Fruit fly (Drosophila melanogaster) whole organism, pupa: Measurements from ENCODE around the gene Cap-D3.

Experiments used
- CG10348 ChIP-seq: fragments of 200-800 bp; sonication (Bioruptor generic); IDR thresholded peaks from 2 replicates; pipeline ENCODE4 v1.3.6; 2022; ENCODE audit warnings: missing biosample characterization, missing genetic modification characterization
- CG12605 ChIP-seq: fragments of 200-800 bp; sonication (Bioruptor generic); IDR thresholded peaks from 2 replicates; pipeline ENCODE4 v1.3.6; 2022; ENCODE audit warnings: missing biosample characterization, missing genetic modification characterization
- CG13204 ChIP-seq: fragments of 200-800 bp; sonication (Bioruptor generic); optimal IDR thresholded peaks from 2 replicates; lab custom pipeline; 2018; ENCODE audit warnings: missing biosample characterization, mild to moderate bottlenecking, missing genetic modification characterization, moderate library complexity
- CG14655 ChIP-seq: fragments of 200-800 bp; sonication (Bioruptor generic); optimal IDR thresholded peaks from 3 replicates; lab custom pipeline; 2017; ENCODE audit warnings: mild to moderate bottlenecking, missing biosample characterization, missing genetic modification reagents, missing genetic modification characterization
- CG15710 ChIP-seq: fragments of 200-800 bp; sonication (Bioruptor generic); optimal IDR thresholded peaks from 2 replicates; lab custom pipeline; 2018; ENCODE audit warnings: missing biosample characterization, mild to moderate bottlenecking, missing genetic modification characterization, moderate library complexity
- CG17806 ChIP-seq: fragments of 200-800 bp; sonication (Bioruptor generic); optimal IDR thresholded peaks from 2 replicates; lab custom pipeline; 2018; ENCODE audit warnings: missing biosample characterization, mild to moderate bottlenecking, missing genetic modification characterization, moderate library complexity
- CG32121 ChIP-seq: fragments of 200-800 bp; sonication (Bioruptor generic); IDR thresholded peaks from 2 replicates; pipeline ENCODE4 v1.3.6; 2022; ENCODE audit warnings: missing biosample characterization, missing genetic modification characterization
- CG34367 ChIP-seq: fragments of 200-800 bp; sonication (Bioruptor generic); optimal IDR thresholded peaks from 2 replicates; lab custom pipeline; 2018; ENCODE audit warnings: missing biosample characterization, mild to moderate bottlenecking, missing genetic modification characterization
- CG4496 ChIP-seq: fragments of 200-800 bp; sonication (Bioruptor generic); IDR thresholded peaks from 3 replicates; pipeline ENCODE4 v1.3.6; 2022; ENCODE audit warnings: missing biosample characterization, missing genetic modification characterization
- CG8159 ChIP-seq: fragments of 200-800 bp; sonication (Bioruptor generic); optimal IDR thresholded peaks from 3 replicates; lab custom pipeline; 2018; ENCODE audit warnings: missing biosample characterization, mild to moderate bottlenecking, missing genetic modification characterization, moderate library complexity
- CG8301 ChIP-seq: fragments of 200-800 bp; sonication (Bioruptor generic); optimal IDR thresholded peaks from 2 replicates; lab custom pipeline; 2018; ENCODE audit warnings: missing biosample characterization, mild to moderate bottlenecking, missing genetic modification characterization
- CG9948 ChIP-seq: fragments of 200-800 bp; sonication (Bioruptor generic); optimal IDR thresholded peaks from 2 replicates; lab custom pipeline; 2018; ENCODE audit warnings: missing biosample characterization, mild to moderate bottlenecking, missing genetic modification characterization, moderate library complexity
- D1 ChIP-seq: fragments of 200-800 bp; sonication (Bioruptor generic); optimal IDR thresholded peaks from 2 replicates; lab custom pipeline; 2018; ENCODE audit warnings: missing biosample characterization, mild to moderate bottlenecking, missing genetic modification characterization, moderate library complexity
- EcR ChIP-seq: fragments of 200-800 bp; sonication (Bioruptor generic); optimal IDR thresholded peaks from 3 replicates; lab custom pipeline; 2019; ENCODE audit warnings: missing biosample characterization, missing genetic modification characterization, mild to moderate bottlenecking, moderate library complexity, missing genetic modification reagents
- Ets98B ChIP-seq: fragments of 200-800 bp; sonication (Bioruptor generic); IDR thresholded peaks from 2 replicates; pipeline ENCODE4 v1.3.6; 2022; ENCODE audit warnings: missing biosample characterization, missing genetic modification characterization
- Pif1A ChIP-seq: fragments of 200-800 bp; sonication (Bioruptor generic); optimal IDR thresholded peaks from 3 replicates; lab custom pipeline; 2016; ENCODE audit warnings: missing biosample characterization, missing genetic modification characterization
- Pif1B ChIP-seq: fragments of 200-800 bp; sonication (Bioruptor generic); optimal IDR thresholded peaks from 3 replicates; lab custom pipeline; 2016; ENCODE audit warnings: missing biosample characterization, missing genetic modification characterization
- Snoo ChIP-seq: fragments of 200-800 bp; sonication (Bioruptor generic); optimal IDR thresholded peaks from 3 replicates; lab custom pipeline; 2017; ENCODE audit warnings: missing biosample characterization, mild to moderate bottlenecking, missing genetic modification characterization, inconsistent platforms
- fd96Ca ChIP-seq: fragments of 200-800 bp; sonication (Bioruptor generic); IDR thresholded peaks from 3 replicates; pipeline ENCODE4 v1.3.6; 2022; ENCODE audit warnings: missing biosample characterization, missing genetic modification characterization
- gl ChIP-seq: fragments of 200-800 bp; sonication (Bioruptor generic); optimal IDR thresholded peaks from 2 replicates; lab custom pipeline; 2018; ENCODE audit warnings: missing biosample characterization, mild to moderate bottlenecking, missing genetic modification characterization
- rn ChIP-seq: fragments of 200-800 bp; sonication (Bioruptor generic); IDR thresholded peaks from 2 replicates; pipeline ENCODE4 v1.3.6; 2022; ENCODE audit warnings: missing biosample characterization, missing genetic modification characterization

Gene Cap-D3

DNA sequence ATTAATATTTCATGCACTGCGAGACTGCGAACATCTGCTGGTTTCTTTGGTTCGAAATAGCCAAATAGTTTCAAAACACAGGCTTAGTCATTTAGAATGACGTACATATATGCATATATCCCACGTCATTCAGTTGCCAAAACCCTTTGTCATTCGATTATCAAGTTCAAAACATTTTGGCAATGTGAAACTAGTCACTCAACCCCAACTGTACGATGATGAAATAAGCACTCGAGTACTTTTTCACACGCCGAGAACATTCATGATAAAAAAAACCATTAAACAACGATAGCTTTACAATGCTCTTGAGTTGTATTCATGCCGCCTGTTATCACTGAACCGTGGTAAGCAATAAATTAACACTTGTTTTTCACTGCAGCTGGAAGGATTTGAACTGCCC lies 4.9 kb upstream of the Cap-D3 start:
- TF ChIP-seq Ets98B (GFP tag; lab: Robert Waterston, UW) (no peak), fd96Ca (peak; percentile 51; the same call in 1 of the 3 replicates)
- TF ChIP-seq, all 21 proteins: peak for 1

dm6 chr2L:5523848-5524473 lies 1.7 kb upstream of the Cap-D3 start, which contains the start of the genes Vps52 and Elp4:
Gene Vps52 (minus strand): TSS chr2L:5523898.
Gene Elp4 (plus strand): TSS chr2L:5524139.
- TF ChIP-seq CG17806 = peak; percentile 72
- no peak for TF ChIP-seq D1 (tag; lab: Kevin White, UChicago)
- TF ChIP-seq Pif1A = no peak
- TF ChIP-seq Snoo (tag; lab: Kevin White, UChicago) = peak; percentile 72
- TF ChIP-seq CG32121 (GFP tag; lab: Robert Waterston, UW) = peak; percentile 58; the same call in 1 of the 2 replicates
- no peak for TF ChIP-seq Pif1B (GFP tag; lab: Kevin White, UChicago)
- TF ChIP-seq CG8159 = no peak
- TF ChIP-seq Ets98B (GFP tag; lab: Robert Waterston, UW) = peak; percentile 38; the same call in 1 of the 2 replicates
- TF ChIP-seq fd96Ca = no peak
- no peak for TF ChIP-seq gl (tag; lab: Kevin White, UChicago)
- peak; percentile 65 for TF ChIP-seq CG15710 (tag; lab: Kevin White, UChicago)
- TF ChIP-seq CG8301 (tag; lab: Kevin White, UChicago) = no peak
- no peak for TF ChIP-seq CG4496 (GFP tag; lab: Robert Waterston, UW)
- no peak for TF ChIP-seq EcR (GFP tag; lab: Kevin White, UChicago)
- TF ChIP-seq CG13204 (GFP tag; lab: Kevin White, UChicago) = no peak
- TF ChIP-seq CG12605 (GFP tag; lab: Robert Waterston, UW) = 0 out of 2 replicates have a peak, but pooled peaks have one; percentile 23
- TF ChIP-seq CG14655 = no peak
- no peak for TF ChIP-seq CG10348 (GFP tag; lab: Robert Waterston, UW)
- no peak for TF ChIP-seq rn (GFP tag; lab: Robert Waterston, UW)
- peak; percentile 64 for TF ChIP-seq CG34367 (tag; lab: Kevin White, UChicago)
- peak; percentile 72 for TF ChIP-seq CG9948 (tag; lab: Kevin White, UChicago)

dm6 chr2L:5526738-5527137 lies 1.0 kb downstream of the Cap-D3 start, which contains the start of gene Cox11:
Gene Cox11 (plus strand): TSS chr2L:5526957.
- TF ChIP-seq CG32121 (GFP tag; lab: Robert Waterston, UW) = no peak
- no peak for TF ChIP-seq fd96Ca
- TF ChIP-seq D1 (tag; lab: Kevin White, UChicago) = no peak
- no peak for TF ChIP-seq Ets98B (GFP tag; lab: Robert Waterston, UW)
- TF ChIP-seq CG13204 (GFP tag; lab: Kevin White, UChicago) = no peak
- no peak for TF ChIP-seq CG9948 (tag; lab: Kevin White, UChicago)
- no peak for TF ChIP-seq Pif1B (GFP tag; lab: Kevin White, UChicago)
- no peak for TF ChIP-seq CG10348 (GFP tag; lab: Robert Waterston, UW)

DNA sequence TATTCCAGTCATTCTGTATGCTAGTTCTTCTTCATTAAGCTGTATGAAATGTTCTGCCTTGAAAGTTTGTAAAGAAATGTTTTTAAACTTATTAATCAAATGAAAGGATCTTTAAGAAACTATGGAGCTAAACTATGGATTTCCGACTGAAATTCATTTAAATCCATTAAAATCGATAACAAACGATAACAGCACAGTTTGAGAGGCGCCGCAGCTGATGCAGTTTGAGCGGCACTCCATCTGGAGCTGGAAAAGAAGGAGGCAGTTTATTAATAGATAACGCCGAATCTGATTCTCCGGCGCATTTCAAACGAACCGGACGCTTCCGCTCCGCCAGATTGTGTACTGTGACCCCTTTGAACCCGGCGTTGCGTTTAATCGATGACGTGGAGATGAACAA lies 2.2 kb downstream of the Cap-D3 start, which contains the start of gene CG31915:
CG31915 (plus strand) TSS at position 263 of the 400 bp plus-strand sequence.
- TF ChIP-seq EcR (GFP tag; lab: Kevin White, UChicago) = no peak
- TF ChIP-seq Snoo (tag; lab: Kevin White, UChicago) = no peak
- TF ChIP-seq gl (tag; lab: Kevin White, UChicago) = no peak
- TF ChIP-seq CG32121 (GFP tag; lab: Robert Waterston, UW) = 0 out of 2 replicates have a peak, but pooled peaks have one; percentile 22

dm6 chr2L:5532061-5532460 lies 6.4 kb downstream of the Cap-D3 start, which contains the start of gene Coq6:
Gene Coq6 (minus strand): TSS chr2L:5532223.
- TF ChIP-seq gl (tag; lab: Kevin White, UChicago) = no peak
- 0 out of 3 replicates have a peak, but pooled peaks have one; percentile 35 for TF ChIP-seq CG4496 (GFP tag; lab: Robert Waterston, UW)
- TF ChIP-seq CG17806 = no peak
- no peak for TF ChIP-seq CG15710 (tag; lab: Kevin White, UChicago)
- TF ChIP-seq Pif1A = no peak
- TF ChIP-seq, all 21 proteins: peak for 1

DNA sequence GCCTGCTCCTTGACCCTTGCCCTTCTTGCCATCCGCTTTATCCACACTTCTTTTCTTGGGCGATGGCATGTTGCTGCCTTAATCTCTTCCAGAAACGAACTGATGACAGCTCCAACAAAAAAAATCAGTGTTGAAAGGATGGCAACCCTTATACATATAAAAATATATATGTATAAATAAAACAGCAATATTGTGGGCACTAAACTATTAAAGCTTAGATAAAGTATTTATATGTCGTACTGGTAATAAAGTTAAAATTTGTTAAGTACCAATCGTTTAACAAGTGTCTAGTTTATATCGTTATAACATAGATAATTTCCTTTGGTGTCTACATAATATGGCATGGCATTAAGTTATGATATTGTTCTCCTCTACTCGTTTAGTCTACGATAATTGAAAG lies 11.0 kb downstream of the Cap-D3 start, which contains the start of gene tomb:
tomb (minus strand) TSS at position 101 of the 400 bp plus-strand sequence.
- no peak for TF ChIP-seq CG8301 (tag; lab: Kevin White, UChicago)
- TF ChIP-seq, all 21 proteins: peak for 0

DNA sequence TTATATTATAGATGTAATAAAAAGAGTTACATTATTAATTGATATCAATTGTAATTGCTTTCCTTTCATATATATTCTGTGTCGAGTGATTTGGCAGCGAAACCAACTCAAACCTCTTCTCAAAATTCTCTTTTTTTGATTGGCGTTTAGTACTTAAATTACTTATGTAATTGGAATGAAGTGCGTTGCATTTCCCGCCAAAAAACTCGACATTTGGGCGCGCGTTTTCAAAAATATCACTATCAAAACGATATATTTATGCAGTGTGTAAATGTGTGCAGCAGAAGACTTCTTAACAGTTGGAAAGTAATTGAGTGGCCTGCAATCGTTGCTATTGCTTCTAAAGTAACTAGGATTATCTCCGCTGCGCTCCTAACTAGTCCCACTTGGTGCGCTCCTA lies 11.4 kb downstream of the Cap-D3 start:
- TF ChIP-seq CG10348 (GFP tag; lab: Robert Waterston, UW) (no peak), Pif1A (no peak), CG34367 (tag; lab: Kevin White, UChicago) (no peak), CG8301 (tag; lab: Kevin White, UChicago) (no peak), D1 (tag; lab: Kevin White, UChicago) (no peak), CG15710 (tag; lab: Kevin White, UChicago) (no peak), CG9948 (tag; lab: Kevin White, UChicago) (no peak), CG4496 (GFP tag; lab: Robert Waterston, UW) (no peak), rn (GFP tag; lab: Robert Waterston, UW) (no peak), Pif1B (GFP tag; lab: Kevin White, UChicago) (no peak), CG14655 (no peak), EcR (GFP tag; lab: Kevin White, UChicago) (no peak), CG8159 (no peak), gl (tag; lab: Kevin White, UChicago) (no peak), fd96Ca (no peak), Ets98B (GFP tag; lab: Robert Waterston, UW) (no peak), CG17806 (no peak), CG12605 (GFP tag; lab: Robert Waterston, UW) (no peak), Snoo (tag; lab: Kevin White, UChicago) (no peak), CG32121 (GFP tag; lab: Robert Waterston, UW) (no peak)
